Worm (Caenorhabditis elegans) whole organism, young adult: ENCODE results near the gene nhr-16.

ENCODE experiments used
- F10E7.11 ChIP-seq: sonication (generic microtip); optimal IDR thresholded peaks from 2 replicates; lab custom pipeline; 2017; ENCODE audit warnings: mild to moderate bottlenecking, missing genetic modification characterization, moderate library complexity, missing compliant biosample characterization
- F22D6.2 ChIP-seq: sonication (generic microtip); optimal IDR thresholded peaks from 2 replicates; lab custom pipeline; 2016; ENCODE audit warnings: mild to moderate bottlenecking, missing genetic modification characterization, missing compliant biosample characterization
- F23B12.7 ChIP-seq: sonication (generic microtip); optimal IDR thresholded peaks from 2 replicates; lab custom pipeline; 2017; ENCODE audit warnings: missing genetic modification characterization, mild to moderate bottlenecking, missing compliant biosample characterization, antibody characterized with exemption, moderate library complexity; ENCODE audit not compliant: insufficient read depth
- F39B2.1 ChIP-seq: fragments of 200-800 bp; sonication (Bioruptor generic); IDR thresholded peaks from 2 replicates; pipeline ENCODE4 v1.3.6; 2022; ENCODE audit warnings: missing genetic modification reagents, missing genetic modification characterization, missing compliant biosample characterization
- F57A8.1 ChIP-seq: fragments of 200-800 bp; sonication (Bioruptor generic); optimal IDR thresholded peaks from 2 replicates; lab custom pipeline; 2018; ENCODE audit warnings: mild to moderate bottlenecking, missing genetic modification characterization, moderate library complexity, missing compliant biosample characterization
- K11D2.4 ChIP-seq: fragments of 200-800 bp; sonication (Bioruptor generic); IDR thresholded peaks from 2 replicates; pipeline ENCODE4 v1.3.6; 2022; ENCODE audit warnings: missing genetic modification reagents, missing genetic modification characterization, missing compliant biosample characterization
- K12H6.12 ChIP-seq: fragments of 200-800 bp; sonication (Bioruptor generic); optimal IDR thresholded peaks from 2 replicates; lab custom pipeline; 2018; ENCODE audit warnings: mild to moderate bottlenecking, missing genetic modification characterization, missing compliant biosample characterization
- T26A5.8 ChIP-seq: sonication (generic microtip); optimal IDR thresholded peaks from 2 replicates; lab custom pipeline; 2016; ENCODE audit warnings: missing genetic modification characterization, missing compliant biosample characterization
- Y56A3A.18 ChIP-seq: fragments of 200-800 bp; sonication (Bioruptor generic); IDR thresholded peaks from 2 replicates; pipeline ENCODE4 v1.3.6; 2022; ENCODE audit warnings: missing genetic modification reagents, missing genetic modification characterization, missing compliant biosample characterization
- Y67H2A.10 ChIP-seq: fragments of 200-800 bp; sonication (Bioruptor generic); conservative IDR thresholded peaks from 2 replicates; pipeline ENCODE4 v1.3.6; 2022; ENCODE audit warnings: missing genetic modification reagents, missing genetic modification characterization, missing compliant biosample characterization
- ZK185.1 ChIP-seq: sonication (generic microtip); optimal IDR thresholded peaks from 2 replicates; lab custom pipeline; 2016; ENCODE audit warnings: mild to moderate bottlenecking, missing genetic modification characterization, missing compliant biosample characterization; ENCODE audit not compliant: poor library complexity, severe bottlenecking
- akir-1 ChIP-seq: fragments of 200-800 bp; sonication (Bioruptor generic); optimal IDR thresholded peaks from 2 replicates; lab custom pipeline; 2018; ENCODE audit warnings: mild to moderate bottlenecking, missing genetic modification characterization, moderate library complexity, missing compliant biosample characterization
- atf-7 ChIP-seq: sonication (generic microtip); optimal IDR thresholded peaks from 2 replicates; lab custom pipeline; 2017; ENCODE audit warnings: mild to moderate bottlenecking, missing genetic modification characterization, missing compliant biosample characterization
- athp-1 ChIP-seq: sonication (generic microtip); optimal IDR thresholded peaks from 2 replicates; lab custom pipeline; 2017; ENCODE audit warnings: mild to moderate bottlenecking, missing genetic modification characterization, missing compliant biosample characterization
- attf-3 ChIP-seq: fragments of 200-800 bp; sonication (Bioruptor generic); conservative IDR thresholded peaks from 2 replicates; pipeline ENCODE4 v1.3.6; 2022; ENCODE audit warnings: missing genetic modification reagents, missing genetic modification characterization, missing compliant biosample characterization
- attf-6 ChIP-seq: fragments of 200-800 bp; sonication (Bioruptor generic); IDR thresholded peaks from 2 replicates; pipeline ENCODE4 v1.3.6; 2022; ENCODE audit warnings: missing genetic modification reagents, missing genetic modification characterization, missing compliant biosample characterization
- cebp-2 ChIP-seq: fragments of 200-800 bp; sonication (Bioruptor generic); IDR thresholded peaks from 2 replicates; pipeline ENCODE4 v1.3.6; 2022; ENCODE audit warnings: missing genetic modification characterization, missing compliant biosample characterization
- ceh-100 ChIP-seq: fragments of 200-800 bp; sonication (Bioruptor generic); IDR thresholded peaks from 2 replicates; pipeline ENCODE4 v1.3.6; 2022; ENCODE audit warnings: missing genetic modification reagents, missing genetic modification characterization, missing compliant biosample characterization
- ceh-27 ChIP-seq: fragments of 200-800 bp; sonication (Bioruptor generic); optimal IDR thresholded peaks from 2 replicates; lab custom pipeline; 2018; ENCODE audit warnings: mild to moderate bottlenecking, missing genetic modification characterization, moderate library complexity, missing compliant biosample characterization
- dpl-1 ChIP-seq: fragments of 150-350 bp; optimal IDR thresholded peaks from 2 replicates; lab custom pipeline; 2014; ENCODE audit warnings: missing biosample characterization, missing genetic modification reagents, missing genetic modification characterization
- efl-1 ChIP-seq: fragments of 150-350 bp; optimal IDR thresholded peaks from 2 replicates; lab custom pipeline; 2014; ENCODE audit warnings: missing biosample characterization, missing genetic modification reagents, missing genetic modification characterization
- egl-18 ChIP-seq: fragments of 200-800 bp; sonication (Bioruptor generic); IDR thresholded peaks from 2 replicates; pipeline ENCODE4 v1.3.6; 2022; ENCODE audit warnings: missing genetic modification reagents, missing genetic modification characterization, missing compliant biosample characterization
- egl-44 ChIP-seq: fragments of 200-800 bp; sonication (Bioruptor generic); IDR thresholded peaks from 2 replicates; pipeline ENCODE4 v1.3.6; 2022; ENCODE audit warnings: missing genetic modification reagents, missing genetic modification characterization, missing compliant biosample characterization
- ekl-4 ChIP-seq: fragments of 200-800 bp; sonication (Bioruptor generic); IDR thresholded peaks from 2 replicates; pipeline ENCODE4 v1.3.6; 2022; ENCODE audit warnings: missing genetic modification reagents, missing genetic modification characterization, missing compliant biosample characterization
- him-1 ChIP-seq: sonication (generic microtip); optimal IDR thresholded peaks from 2 replicates; lab custom pipeline; 2016; ENCODE audit warnings: missing genotype, missing genetic modification reagents, missing genetic modification characterization, missing compliant biosample characterization
- hmg-20 ChIP-seq: fragments of 200-800 bp; sonication (Bioruptor generic); IDR thresholded peaks from 2 replicates; pipeline ENCODE4 v1.3.6; 2022; ENCODE audit warnings: missing genetic modification reagents, missing genetic modification characterization, missing compliant biosample characterization
- lin-26 ChIP-seq: fragments of 200-800 bp; sonication (Bioruptor generic); IDR thresholded peaks from 2 replicates; pipeline ENCODE4 v1.3.6; 2022; ENCODE audit warnings: missing genetic modification reagents, missing genetic modification characterization, missing compliant biosample characterization
- lin-40 ChIP-seq: sonication (generic microtip); optimal IDR thresholded peaks from 2 replicates; lab custom pipeline; 2016; ENCODE audit warnings: missing genetic modification characterization, mild to moderate bottlenecking, missing compliant biosample characterization, missing genotype, missing genetic modification reagents
- lir-1 ChIP-seq: fragments of 200-800 bp; sonication (Bioruptor generic); conservative IDR thresholded peaks from 2 replicates; pipeline ENCODE4 v1.3.6; 2022; ENCODE audit warnings: missing genetic modification reagents, missing genetic modification characterization, missing compliant biosample characterization
- madf-8 ChIP-seq: fragments of 200-800 bp; sonication (Bioruptor generic); conservative IDR thresholded peaks from 2 replicates; pipeline ENCODE4 v1.3.6; 2022; ENCODE audit warnings: missing genetic modification reagents, missing genetic modification characterization, missing compliant biosample characterization
- mcd-1 ChIP-seq: fragments of 200-800 bp; sonication (Bioruptor generic); IDR thresholded peaks from 2 replicates; pipeline ENCODE4 v1.3.6; 2022; ENCODE audit warnings: missing genetic modification reagents, missing genetic modification characterization, missing compliant biosample characterization
- mel-28 ChIP-seq: sonication (generic microtip); optimal IDR thresholded peaks from 2 replicates; lab custom pipeline; 2016; ENCODE audit warnings: borderline replicate concordance, mild to moderate bottlenecking, missing genetic modification characterization, missing compliant biosample characterization
- mes-4 ChIP-seq: sonication (generic microtip); optimal IDR thresholded peaks from 2 replicates; lab custom pipeline; 2016; ENCODE audit warnings: missing genotype, missing genetic modification characterization, missing compliant biosample characterization
- nfya-2 ChIP-seq: fragments of 200-800 bp; sonication (Bioruptor generic); IDR thresholded peaks from 2 replicates; pipeline ENCODE4 v1.3.6; 2022; ENCODE audit warnings: missing genetic modification reagents, missing genetic modification characterization, missing compliant biosample characterization
- nfyb-1 ChIP-seq: fragments of 200-800 bp; sonication (Bioruptor generic); IDR thresholded peaks from 2 replicates; pipeline ENCODE4 v1.3.6; 2022; ENCODE audit warnings: missing genetic modification reagents, missing genetic modification characterization, missing compliant biosample characterization
- nhr-179 ChIP-seq: sonication (generic microtip); optimal IDR thresholded peaks from 2 replicates; lab custom pipeline; 2016; ENCODE audit warnings: mild to moderate bottlenecking, missing genetic modification characterization, missing compliant biosample characterization
- nhr-27 ChIP-seq: fragments of 200-800 bp; sonication (Bioruptor generic); optimal IDR thresholded peaks from 2 replicates; lab custom pipeline; 2018; ENCODE audit warnings: mild to moderate bottlenecking, missing genetic modification characterization, moderate library complexity, missing compliant biosample characterization
- pha-4 ChIP-seq: fragments of 150-350 bp; sonication (generic microtip); optimal IDR thresholded peaks from 2 replicates; lab custom pipeline; 2014; ENCODE audit warnings: missing biosample characterization, missing genetic modification reagents, missing genetic modification characterization
- rec-8 ChIP-seq, 2 experiments: sonication (generic microtip); optimal IDR thresholded peaks; 2 replicates each; lab custom pipeline; 2016; ENCODE audit warnings: mild to moderate bottlenecking in 2 of 2, missing genetic modification characterization in 2 of 2, missing genetic modification reagents in 2 of 2, missing genotype in 2 of 2, missing biosample characterization in 1 of 2, missing compliant biosample characterization in 1 of 2, moderate library complexity in 1 of 2
- rpc-1 ChIP-seq, 2 experiments: fragments of 150-350 bp in 1 of 2; sonication (generic microtip) in 1 of 2; optimal IDR thresholded peaks; 2 replicates each; lab custom pipeline; 2014 to 2018; ENCODE audit warnings: missing biosample characterization in 1 of 2, missing genetic modification characterization in 1 of 2, missing genetic modification reagents in 1 of 2, missing genotype in 1 of 2
- sdz-38 ChIP-seq: sonication (generic microtip); optimal IDR thresholded peaks from 2 replicates; lab custom pipeline; 2016; ENCODE audit warnings: missing genotype, missing genetic modification characterization, missing compliant biosample characterization
- snpc-1.3 ChIP-seq: sonication (generic microtip); optimal IDR thresholded peaks from 2 replicates; lab custom pipeline; 2017; ENCODE audit warnings: missing genetic modification characterization, mild to moderate bottlenecking, missing compliant biosample characterization, antibody characterized with exemption, moderate library complexity, missing genotype, missing genetic modification reagents; ENCODE audit not compliant: insufficient read depth
- snpc-3.4 ChIP-seq: sonication (generic microtip); optimal IDR thresholded peaks from 2 replicates; lab custom pipeline; 2017; ENCODE audit warnings: missing genetic modification characterization, mild to moderate bottlenecking, missing compliant biosample characterization, antibody characterized with exemption, moderate library complexity, missing genotype, missing genetic modification reagents
- somi-1 ChIP-seq: fragments of 200-800 bp; sonication (Bioruptor generic); optimal IDR thresholded peaks from 2 replicates; lab custom pipeline; 2018; ENCODE audit warnings: mild to moderate bottlenecking, missing genetic modification characterization, missing compliant biosample characterization
- tlf-1 ChIP-seq: fragments of 200-800 bp; sonication (Bioruptor generic); optimal IDR thresholded peaks from 2 replicates; lab custom pipeline; 2018; ENCODE audit warnings: mild to moderate bottlenecking, missing genetic modification characterization, missing compliant biosample characterization
- unc-62 ChIP-seq: fragments of 150-350 bp; optimal IDR thresholded peaks from 2 replicates; lab custom pipeline; 2014; ENCODE audit warnings: missing biosample characterization, missing genetic modification reagents, missing genetic modification characterization
- zfh-2 ChIP-seq: fragments of 200-800 bp; sonication (Bioruptor generic); conservative IDR thresholded peaks from 2 replicates; pipeline ENCODE4 v1.3.6; 2022; ENCODE audit warnings: missing genetic modification reagents, missing genetic modification characterization, missing compliant biosample characterization

nhr-16 gene

DNA sequence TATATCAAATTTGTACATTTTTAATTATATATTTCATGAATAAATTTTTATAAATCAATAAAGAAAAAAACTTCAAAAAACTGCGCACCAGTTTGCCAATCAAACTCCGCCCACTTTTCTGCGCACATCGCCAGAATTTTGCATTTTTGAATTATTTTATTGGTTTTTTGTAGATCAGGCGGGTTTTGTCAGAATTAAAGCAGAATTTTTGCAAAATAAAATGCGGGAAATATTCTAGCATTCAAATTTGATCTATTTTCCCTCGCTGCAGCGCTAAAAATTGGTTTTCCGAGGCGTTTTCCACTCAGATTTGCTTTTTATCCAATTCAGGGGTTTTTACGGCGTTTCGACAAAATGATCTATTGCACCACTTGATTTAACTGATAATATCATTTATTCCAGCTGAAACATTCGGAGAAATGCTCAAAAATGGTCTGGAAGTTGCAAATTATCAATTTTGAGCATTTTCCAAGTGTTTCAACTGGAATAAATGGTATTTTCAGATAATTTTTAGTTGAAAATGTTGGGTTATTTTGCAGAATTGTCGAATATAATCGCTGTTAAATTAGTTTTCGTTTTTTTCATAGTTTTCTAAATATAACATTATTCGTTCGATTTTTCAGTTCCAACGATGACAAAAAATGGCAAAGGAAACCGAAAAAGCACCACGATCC, 32.5 kb downstream of the nhr-16 start, which contains the start of gene W06B4.1 (continued):
- TF ChIP-seq lin-40 (tag; lab: Kevin White, UChicago) (no peak), attf-6 (GFP tag; lab: Robert Waterston, UW) (no peak), nhr-27 (tag; lab: Kevin White, UChicago) (no peak), egl-18 (no peak), nhr-179 (no peak), ceh-27 (GFP tag; lab: Kevin White, UChicago) (no peak), atf-7 (tag; lab: Kevin White, UChicago) (no peak), somi-1 (GFP tag; lab: Kevin White, UChicago) (no peak), athp-1 (tag; lab: Kevin White, UChicago) (peak; percentile 14), zfh-2 (GFP tag; lab: Robert Waterston, UW) (no peak), Y56A3A.18 (no peak), pha-4 (tag; lab: Kevin White, UChicago) (no peak), mel-28 (tag; lab: Kevin White, UChicago) (no peak), unc-62 (GFP tag; lab: Kevin White, UChicago) (no peak), ekl-4 (GFP tag; lab: Robert Waterston, UW) (no peak; the same call in 1 of the 2 replicates), ceh-100 (no peak), madf-8 (GFP tag; lab: Robert Waterston, UW) (peak; percentile 93), hmg-20 (GFP tag; lab: Robert Waterston, UW) (no peak), T26A5.8 (no peak), lir-1 (GFP tag; lab: Robert Waterston, UW) (no peak), nfyb-1 (peak; percentile 13; the same call in 1 of the 2 replicates), Y67H2A.10 (GFP tag; lab: Robert Waterston, UW) (no peak), attf-3 (no peak), tlf-1 (GFP tag; lab: Kevin White, UChicago) (peak; percentile 85), F57A8.1 (GFP tag; lab: Kevin White, UChicago) (no peak), cebp-2 (GFP tag; lab: Robert Waterston, UW) (no peak), K12H6.12 (tag; lab: Kevin White, UChicago) (no peak), egl-44 (GFP tag; lab: Robert Waterston, UW) (no peak), F10E7.11 (tag; lab: Kevin White, UChicago) (no peak), lin-26 (GFP tag; lab: Robert Waterston, UW) (no peak), K11D2.4 (GFP tag; lab: Robert Waterston, UW) (no peak), efl-1 (peak; percentile 94), snpc-3.4 (tag; lab: Kevin White, UChicago) (peak; percentile 73), F39B2.1 (GFP tag; lab: Robert Waterston, UW) (no peak), nfya-2 (GFP tag; lab: Robert Waterston, UW) (no peak), sdz-38 (tag; lab: Kevin White, UChicago) (no peak), rec-8 (tag; optimal IDR thresholded peaks at IDR 0.05; lab: Kevin White, UChicago) (no peak), him-1 (tag; lab: Kevin White, UChicago) (peak; percentile 34), dpl-1 (GFP tag; lab: Kevin White, UChicago) (peak; percentile 87), mcd-1 (no peak), mes-4 (tag; lab: Kevin White, UChicago) (no peak), rpc-1 (optimal IDR thresholded peaks at IDR 0.05; lab: Kevin White, UChicago) (no peak), rpc-1 (tag; optimal IDR thresholded peaks at IDR 0.05; lab: Kevin White, UChicago) (no peak), ZK185.1 (tag; lab: Kevin White, UChicago) (no peak), F22D6.2 (tag; lab: Kevin White, UChicago) (no peak), F23B12.7 (tag; lab: Kevin White, UChicago) (no peak), akir-1 (GFP tag; lab: Kevin White, UChicago) (no peak), snpc-1.3 (tag; lab: Kevin White, UChicago) (no peak)
